Worm (Caenorhabditis elegans) whole organism, L2 larva: ENCODE results near the gene shw-3.

Experiments
- C34F6.9 ChIP-seq: fragments of 150-350 bp; optimal IDR thresholded peaks from 2 replicates; lab custom pipeline; 2014; ENCODE audit warnings: missing biosample characterization, missing genetic modification characterization
- F13H6.1 ChIP-seq: sonication (generic microtip); optimal IDR thresholded peaks from 2 replicates; lab custom pipeline; 2016; ENCODE audit warnings: missing genetic modification characterization, missing compliant biosample characterization
- Y55F3AM.14 ChIP-seq: fragments of 200-800 bp; sonication (Bioruptor generic); optimal IDR thresholded peaks from 2 replicates; lab custom pipeline; 2018; ENCODE audit warnings: mild to moderate bottlenecking, missing genetic modification characterization, missing compliant biosample characterization
- aly-2 ChIP-seq: fragments of 150-350 bp; optimal IDR thresholded peaks from 2 replicates; lab custom pipeline; 2014; ENCODE audit warnings: missing biosample characterization, missing genetic modification characterization
- blmp-1 ChIP-seq: sonication (generic microtip); optimal IDR thresholded peaks from 2 replicates; lab custom pipeline; 2017; ENCODE audit warnings: missing genetic modification characterization, mild to moderate bottlenecking, missing compliant biosample characterization, antibody characterized with exemption, moderate library complexity; ENCODE audit not compliant: insufficient read depth
- ceh-16 ChIP-seq: fragments of 150-350 bp; optimal IDR thresholded peaks from 2 replicates; lab custom pipeline; 2014; ENCODE audit warnings: missing biosample characterization, missing genetic modification characterization
- ceh-82 ChIP-seq: fragments of 150-350 bp; optimal IDR thresholded peaks from 2 replicates; lab custom pipeline; 2014; ENCODE audit warnings: missing biosample characterization, missing genetic modification characterization
- crh-2 ChIP-seq: sonication (generic microtip); optimal IDR thresholded peaks from 2 replicates; lab custom pipeline; 2017; ENCODE audit warnings: missing biosample characterization, missing genetic modification characterization
- dmd-4 ChIP-seq: sonication (generic microtip); optimal IDR thresholded peaks from 2 replicates; lab custom pipeline; 2017; ENCODE audit warnings: missing biosample characterization, missing genetic modification characterization
- egl-27 ChIP-seq: sonication (generic microtip); optimal IDR thresholded peaks from 3 replicates; lab custom pipeline; 2017; ENCODE audit warnings: missing biosample characterization, missing genetic modification reagents, missing genetic modification characterization
- elt-1 ChIP-seq: fragments of 150-350 bp; optimal IDR thresholded peaks from 2 replicates; lab custom pipeline; 2014; ENCODE audit warnings: missing biosample characterization, missing genetic modification characterization
- elt-3 ChIP-seq: sonication (generic microtip); optimal IDR thresholded peaks from 2 replicates; lab custom pipeline; 2017; ENCODE audit warnings: missing biosample characterization, missing genetic modification characterization
- lin-13 ChIP-seq: fragments of 150-350 bp; optimal IDR thresholded peaks from 2 replicates; lab custom pipeline; 2014; ENCODE audit warnings: missing biosample characterization, missing genetic modification reagents, missing genetic modification characterization
- lin-39 ChIP-seq: fragments of 150-350 bp; optimal IDR thresholded peaks from 2 replicates; lab custom pipeline; 2014; ENCODE audit warnings: missing biosample characterization, missing genetic modification reagents, missing genetic modification characterization
- lsy-2 ChIP-seq, 2 experiments: fragments of 150-350 bp in 1 of 2; sonication (generic microtip) in 1 of 2; optimal IDR thresholded peaks; 2 replicates each; lab custom pipeline; 2014 to 2017; ENCODE audit warnings: missing biosample characterization in 2 of 2, missing genetic modification characterization in 2 of 2
- mab-5 ChIP-seq: fragments of 150-350 bp; optimal IDR thresholded peaks from 2 replicates; lab custom pipeline; 2014; ENCODE audit warnings: missing biosample characterization, missing genetic modification characterization
- mbf-1 ChIP-seq: sonication (generic microtip); optimal IDR thresholded peaks from 2 replicates; lab custom pipeline; 2017; ENCODE audit warnings: missing biosample characterization, missing genetic modification characterization
- nhr-10 ChIP-seq: sonication (generic microtip); optimal IDR thresholded peaks from 2 replicates; lab custom pipeline; 2017; ENCODE audit warnings: missing biosample characterization, missing genetic modification characterization
- nhr-11 ChIP-seq: fragments of 150-350 bp; optimal IDR thresholded peaks from 2 replicates; lab custom pipeline; 2014; ENCODE audit warnings: missing biosample characterization, missing genetic modification characterization
- nhr-12 ChIP-seq: fragments of 150-350 bp; optimal IDR thresholded peaks from 2 replicates; lab custom pipeline; 2014; ENCODE audit warnings: missing biosample characterization, missing genetic modification characterization
- nhr-129 ChIP-seq: fragments of 150-350 bp; optimal IDR thresholded peaks from 2 replicates; lab custom pipeline; 2014; ENCODE audit warnings: missing biosample characterization, missing genetic modification characterization
- nhr-21 ChIP-seq: fragments of 150-350 bp; optimal IDR thresholded peaks from 2 replicates; lab custom pipeline; 2014; ENCODE audit warnings: missing biosample characterization, missing genetic modification characterization
- nhr-23 ChIP-seq: fragments of 150-350 bp; optimal IDR thresholded peaks from 2 replicates; lab custom pipeline; 2014; ENCODE audit warnings: missing biosample characterization, missing genetic modification reagents, missing genetic modification characterization
- nhr-237 ChIP-seq: fragments of 150-350 bp; optimal IDR thresholded peaks from 2 replicates; lab custom pipeline; 2014; ENCODE audit warnings: missing biosample characterization, missing genetic modification characterization
- nhr-25 ChIP-seq: fragments of 150-350 bp; sonication (generic microtip); optimal IDR thresholded peaks from 3 replicates; lab custom pipeline; 2014; ENCODE audit warnings: missing biosample characterization, missing genetic modification characterization
- nhr-77 ChIP-seq: fragments of 150-350 bp; optimal IDR thresholded peaks from 2 replicates; lab custom pipeline; 2014; ENCODE audit warnings: missing biosample characterization, missing genetic modification characterization
- peb-1 ChIP-seq: fragments of 150-350 bp; optimal IDR thresholded peaks from 2 replicates; lab custom pipeline; 2014; ENCODE audit warnings: missing biosample characterization, missing genetic modification characterization
- sem-4 ChIP-seq: fragments of 150-350 bp; optimal IDR thresholded peaks from 2 replicates; lab custom pipeline; 2014; ENCODE audit warnings: missing biosample characterization, missing genetic modification reagents, missing genetic modification characterization
- sma-3 ChIP-seq: sonication (generic microtip); optimal IDR thresholded peaks from 2 replicates; lab custom pipeline; 2016; ENCODE audit warnings: missing genetic modification reagents, missing genetic modification characterization, missing compliant biosample characterization
- sma-9 ChIP-seq, 2 experiments: fragments of 150-350 bp in 1 of 2; sonication (generic microtip) in 1 of 2; optimal IDR thresholded peaks; 2 replicates each; lab custom pipeline; 2014 to 2016; ENCODE audit warnings: missing genetic modification characterization in 2 of 2, mild to moderate bottlenecking in 1 of 2, missing biosample characterization in 1 of 2, missing compliant biosample characterization in 1 of 2, missing genetic modification reagents in 1 of 2, moderate library complexity in 1 of 2
- unc-39 ChIP-seq: fragments of 150-350 bp; optimal IDR thresholded peaks from 2 replicates; lab custom pipeline; 2014; ENCODE audit warnings: missing biosample characterization, missing genetic modification characterization
- unc-55 ChIP-seq: fragments of 150-350 bp; sonication (generic microtip); optimal IDR thresholded peaks from 3 replicates; lab custom pipeline; 2014; ENCODE audit warnings: missing biosample characterization, missing genetic modification reagents, missing genetic modification characterization
- zag-1 ChIP-seq: fragments of 150-350 bp; optimal IDR thresholded peaks from 2 replicates; lab custom pipeline; 2014; ENCODE audit warnings: missing biosample characterization, missing genetic modification characterization
- ztf-1 ChIP-seq: fragments of 200-800 bp; sonication (Bioruptor generic); conservative IDR thresholded peaks from 2 replicates; pipeline ENCODE4 v1.3.6; 2022; ENCODE audit warnings: missing genetic modification characterization, missing compliant biosample characterization
- ztf-11 ChIP-seq: sonication (generic microtip); optimal IDR thresholded peaks from 2 replicates; lab custom pipeline; 2017; ENCODE audit warnings: missing biosample characterization, missing genetic modification characterization
- ztf-4 ChIP-seq: fragments of 150-350 bp; optimal IDR thresholded peaks from 2 replicates; lab custom pipeline; 2014; ENCODE audit warnings: missing biosample characterization, missing genetic modification characterization

shw-3 gene

ce11 chrV:12995269-12995668 is 8.3 kb upstream of the shw-3 start, which contains the start of gene far-5:
TSS of gene far-5 (plus strand) at chrV:12995569.
- TF ChIP-seq lsy-2 (tag; optimal IDR thresholded peaks at IDR 0.05; lab: Kevin White, UChicago) (no peak), unc-55 (GFP tag; lab: Kevin White, UChicago) (no peak), F13H6.1 (tag; lab: Kevin White, UChicago) (no peak), Y55F3AM.14 (no peak), mab-5 (tag; lab: Kevin White, UChicago) (no peak), lin-39 (tag; lab: Kevin White, UChicago) (no peak), ztf-4 (tag; lab: Kevin White, UChicago) (no peak), mbf-1 (tag; lab: Kevin White, UChicago) (no peak), sma-9 (GFP tag; optimal IDR thresholded peaks at IDR 0.05; lab: Kevin White, UChicago) (no peak), sma-9 (tag; optimal IDR thresholded peaks at IDR 0.05; lab: Kevin White, UChicago) (no peak), elt-3 (tag; lab: Kevin White, UChicago) (no peak), sma-3 (GFP tag; lab: Kevin White, UChicago) (no peak), dmd-4 (tag; lab: Kevin White, UChicago) (no peak), peb-1 (tag; lab: Kevin White, UChicago) (no peak), ztf-11 (tag; lab: Kevin White, UChicago) (no peak)

ce11 chrV:12992891-12993290 is 5.9 kb upstream of the shw-3 start, which contains the start of the genes F15B9.11 and dsl-7:
TSS of gene F15B9.11 (minus strand) at chrV:12992895.
TSS of gene dsl-7 (plus strand) at chrV:12993150.
- TF ChIP-seq aly-2 (tag; lab: Kevin White, UChicago) (no peak), nhr-25 (tag; lab: Kevin White, UChicago) (peak; percentile 77), F13H6.1 (tag; lab: Kevin White, UChicago) (no peak), ztf-1 (GFP tag; lab: Robert Waterston, UW) (no peak)

ce11 chrV:12988256-12988655 is 1.3 kb upstream of the shw-3 start, which contains the start of gene F15B9.8:
TSS of gene F15B9.8 (plus strand) at chrV:12988556.
- no peak for TF ChIP-seq lin-39 (tag; lab: Kevin White, UChicago)
- TF ChIP-seq nhr-10: no peak
- TF ChIP-seq nhr-77 (tag; lab: Kevin White, UChicago): no peak
- no peak for TF ChIP-seq nhr-12 (tag; lab: Kevin White, UChicago)
- no peak for TF ChIP-seq dmd-4 (tag; lab: Kevin White, UChicago)
- TF ChIP-seq nhr-237: no peak
- no peak for TF ChIP-seq ceh-82 (tag; lab: Kevin White, UChicago)
- TF ChIP-seq ztf-1 (GFP tag; lab: Robert Waterston, UW): no peak
- no peak for TF ChIP-seq unc-55 (GFP tag; lab: Kevin White, UChicago)

- TF ChIP-seq ztf-4 (tag; lab: Kevin White, UChicago): no peak
- TF ChIP-seq lin-39 (tag; lab: Kevin White, UChicago): no peak
- TF ChIP-seq unc-39: no peak
- no peak for TF ChIP-seq nhr-12 (tag; lab: Kevin White, UChicago)
- no peak for TF ChIP-seq zag-1 (tag; lab: Kevin White, UChicago)
- no peak for TF ChIP-seq dmd-4 (tag; lab: Kevin White, UChicago)
Observed at ce11 chrV:12974047-12974446, 12.9 kb downstream of the shw-3 start.

- TF ChIP-seq nhr-23 (no peak), nhr-12 (tag; lab: Kevin White, UChicago) (no peak), nhr-21 (no peak), sma-9 (GFP tag; optimal IDR thresholded peaks at IDR 0.05; lab: Kevin White, UChicago) (peak; percentile 1), sma-9 (tag; optimal IDR thresholded peaks at IDR 0.05; lab: Kevin White, UChicago) (no peak), ztf-1 (GFP tag; lab: Robert Waterston, UW) (no peak), ztf-4 (tag; lab: Kevin White, UChicago) (no peak), sem-4 (tag; lab: Kevin White, UChicago) (peak; percentile 26), nhr-11 (tag; lab: Kevin White, UChicago) (no peak), dmd-4 (tag; lab: Kevin White, UChicago) (no peak), peb-1 (tag; lab: Kevin White, UChicago) (no peak), unc-55 (GFP tag; lab: Kevin White, UChicago) (peak; percentile 55), ceh-16 (tag; lab: Kevin White, UChicago) (no peak), nhr-25 (tag; lab: Kevin White, UChicago) (peak; percentile 61), lin-39 (tag; lab: Kevin White, UChicago) (no peak), egl-27 (no peak), C34F6.9 (tag; lab: Kevin White, UChicago) (peak; percentile 45), lin-13 (GFP tag; lab: Kevin White, UChicago) (peak; percentile 58), sma-3 (GFP tag; lab: Kevin White, UChicago) (no peak), elt-1 (tag; lab: Kevin White, UChicago) (no peak), nhr-129 (tag; lab: Kevin White, UChicago) (peak; percentile 28), lsy-2 (tag; optimal IDR thresholded peaks at IDR 0.05; lab: Kevin White, UChicago) (peak; percentile 28 to 84), mab-5 (tag; lab: Kevin White, UChicago) (no peak), blmp-1 (tag; lab: Kevin White, UChicago) (no peak), crh-2 (tag; lab: Kevin White, UChicago) (peak; percentile 4)
Observed at ce11 chrV:12970575-12971160, 16.3 kb downstream of the shw-3 start, which contains the start of gene pnn-1. TSS of gene pnn-1 (plus strand) at chrV:12971110.
